Worm (Caenorhabditis elegans) whole organism, L4 larva: ENCODE measurements around the gene F59C12.4.

Experiments used
- T26A8.4 ChIP-seq: fragments of 200-800 bp; sonication (Bioruptor generic); IDR thresholded peaks from 2 replicates; pipeline ENCODE4 v1.3.6; 2022; ENCODE audit warnings: missing genetic modification characterization, missing compliant biosample characterization
- Y5F2A.4 ChIP-seq: fragments of 200-800 bp; sonication (Bioruptor generic); optimal IDR thresholded peaks from 2 replicates; lab custom pipeline; 2018; ENCODE audit warnings: mild to moderate bottlenecking, missing genetic modification characterization, missing compliant biosample characterization
- hlh-11 ChIP-seq: fragments of 200-800 bp; sonication (Bioruptor generic); optimal IDR thresholded peaks from 2 replicates; lab custom pipeline; 2018; ENCODE audit warnings: mild to moderate bottlenecking, missing genetic modification characterization, missing compliant biosample characterization
- lin-39 ChIP-seq: fragments of 150-350 bp; optimal IDR thresholded peaks from 2 replicates; lab custom pipeline; 2014; ENCODE audit warnings: missing biosample characterization, missing genetic modification reagents, missing genetic modification characterization
- lsy-2 ChIP-seq, 2 experiments: fragments of 150-350 bp in 1 of 2; sonication (generic microtip) in 1 of 2; optimal IDR thresholded peaks; 2 replicates each; lab custom pipeline; 2014 to 2017; ENCODE audit warnings: missing biosample characterization in 2 of 2, missing genetic modification characterization in 2 of 2
- mdl-1 ChIP-seq, 2 experiments: fragments of 150-350 bp in 1 of 2; sonication (generic microtip) in 1 of 2; optimal IDR thresholded peaks; 2 replicates each; lab custom pipeline; 2014 to 2017; ENCODE audit warnings: missing biosample characterization in 2 of 2, missing genetic modification characterization in 2 of 2
- pha-4 ChIP-seq, 2 experiments: fragments of 150-350 bp in 1 of 2; fragments of 200-800 bp in 1 of 2; sonication (Bioruptor generic) in 1 of 2; IDR thresholded peaks in 1 of 2; optimal IDR thresholded peaks in 1 of 2; 2 replicates each; pipeline versions ENCODE4 v1.3.6 to Lab custom; 2014 to 2022; ENCODE audit warnings: missing genetic modification characterization in 2 of 2, missing genetic modification reagents in 2 of 2, missing biosample characterization in 1 of 2, missing compliant biosample characterization in 1 of 2
- php-3 ChIP-seq: fragments of 200-800 bp; sonication (Bioruptor generic); IDR thresholded peaks from 2 replicates; pipeline ENCODE4 v1.3.6; 2022; ENCODE audit warnings: missing genetic modification reagents, missing genetic modification characterization, missing compliant biosample characterization
- snpc-4 ChIP-seq: fragments of 150-350 bp; optimal IDR thresholded peaks from 2 replicates; lab custom pipeline; 2014; ENCODE audit warnings: missing biosample characterization, missing genetic modification characterization
- unc-39 ChIP-seq: sonication (generic microtip); optimal IDR thresholded peaks from 2 replicates; lab custom pipeline; 2017; ENCODE audit warnings: missing biosample characterization, missing genetic modification characterization

DNA sequence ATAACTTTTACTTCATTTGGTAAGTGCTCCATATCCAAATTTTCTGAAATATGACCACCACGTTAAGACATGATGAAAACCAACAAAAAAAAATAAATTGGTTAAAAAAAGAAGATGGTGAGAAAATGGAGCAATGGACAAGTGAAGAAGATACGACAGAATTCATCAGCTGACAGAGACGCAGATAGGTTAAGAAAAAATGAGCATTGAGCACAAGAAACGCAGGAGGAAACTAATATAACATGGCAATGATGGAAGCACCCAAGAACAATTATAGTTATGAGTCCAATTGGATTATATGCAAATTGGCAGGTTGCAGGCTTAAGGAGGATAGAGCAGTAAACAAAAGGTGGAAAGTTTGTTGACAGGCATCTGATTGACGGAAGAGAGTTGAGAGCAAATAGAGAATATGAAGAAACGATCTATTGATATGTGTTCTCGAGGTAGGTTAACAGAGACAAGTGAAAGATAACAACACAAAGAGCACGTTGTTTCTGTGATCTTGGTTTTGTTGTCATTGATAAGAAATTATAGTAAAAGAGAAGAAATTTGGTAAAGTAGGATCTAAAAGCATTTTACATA is 48.5 kb downstream of the F59C12.4 start, which contains the start of gene K08B5.2:
- no peak for TF ChIP-seq snpc-4 (tag; lab: Kevin White, UChicago)
- TF ChIP-seq pha-4 (GFP tag; IDR thresholded peaks at IDR 0.05; lab: Robert Waterston, UW) = no peak
- TF ChIP-seq pha-4 (tag; optimal IDR thresholded peaks at IDR 0.05; lab: Kevin White, UChicago) = no peak
- peak; percentile 73 for TF ChIP-seq hlh-11 (tag; lab: Kevin White, UChicago)
- no peak for TF ChIP-seq T26A8.4
- TF ChIP-seq mdl-1 (tag; optimal IDR thresholded peaks at IDR 0.05; lab: Kevin White, UChicago) = no peak
- TF ChIP-seq lsy-2 (tag; optimal IDR thresholded peaks at IDR 0.05; lab: Kevin White, UChicago) = no peak
- no peak for TF ChIP-seq lin-39 (tag; lab: Kevin White, UChicago)
- TF ChIP-seq php-3 (GFP tag; lab: Robert Waterston, UW) = no peak
- no peak for TF ChIP-seq Y5F2A.4 (GFP tag; lab: Kevin White, UChicago)
- no peak for TF ChIP-seq unc-39 (tag; lab: Kevin White, UChicago)
